Fruit fly (Drosophila melanogaster) whole organism, prepupa: ENCODE measurements around the gene nbs.

Experiments used
- CG10669 ChIP-seq: fragments of 200-800 bp; sonication (Bioruptor generic); optimal IDR thresholded peaks from 3 replicates; lab custom pipeline; 2018; ENCODE audit warnings: missing biosample characterization, mild to moderate bottlenecking, missing genetic modification characterization, moderate library complexity
- CG11902 ChIP-seq: fragments of 200-800 bp; sonication (Bioruptor generic); optimal IDR thresholded peaks from 3 replicates; lab custom pipeline; 2016; ENCODE audit warnings: missing biosample characterization, missing genetic modification characterization
- CG15336 ChIP-seq: fragments of 200-800 bp; sonication (Bioruptor generic); IDR thresholded peaks from 2 replicates; pipeline ENCODE4 v1.3.6; 2022; ENCODE audit warnings: missing biosample characterization, missing genetic modification characterization
- CG1621 ChIP-seq: fragments of 200-800 bp; sonication (Bioruptor generic); optimal IDR thresholded peaks from 3 replicates; lab custom pipeline; 2018; ENCODE audit warnings: missing biosample characterization, mild to moderate bottlenecking, missing genetic modification characterization
- CG3032 ChIP-seq: fragments of 200-800 bp; optimal IDR thresholded peaks from 2 replicates; lab custom pipeline; 2019; ENCODE audit warnings: missing biosample characterization, mild to moderate bottlenecking, missing genetic modification characterization, moderate library complexity
- CG34406 ChIP-seq: fragments of 200-800 bp; sonication (Bioruptor generic); optimal IDR thresholded peaks from 3 replicates; lab custom pipeline; 2016; ENCODE audit warnings: missing biosample characterization, missing genetic modification characterization
- CG3919 ChIP-seq: fragments of 200-800 bp; sonication (Bioruptor generic); optimal IDR thresholded peaks from 3 replicates; lab custom pipeline; 2016; ENCODE audit warnings: missing biosample characterization, missing genetic modification characterization
- CG6163 ChIP-seq: fragments of 200-800 bp; sonication (Bioruptor generic); IDR thresholded peaks from 3 replicates; pipeline ENCODE4 v1.3.6; 2022; ENCODE audit warnings: missing biosample characterization, missing genetic modification characterization
- CG6792 ChIP-seq: fragments of 200-800 bp; sonication (Bioruptor generic); optimal IDR thresholded peaks from 3 replicates; lab custom pipeline; 2016; ENCODE audit warnings: missing biosample characterization, missing genetic modification characterization
- CG6808 ChIP-seq: fragments of 200-800 bp; sonication (Bioruptor generic); optimal IDR thresholded peaks from 3 replicates; lab custom pipeline; 2017; ENCODE audit warnings: missing biosample characterization, missing genetic modification characterization, mild to moderate bottlenecking, moderate library complexity, missing genetic modification reagents
- CG6854 ChIP-seq: fragments of 200-800 bp; sonication (Bioruptor generic); optimal IDR thresholded peaks from 2 replicates; lab custom pipeline; 2017; ENCODE audit warnings: missing biosample characterization, mild to moderate bottlenecking, missing genetic modification characterization
- CG8119 ChIP-seq: fragments of 200-800 bp; sonication (Bioruptor generic); IDR thresholded peaks from 3 replicates; pipeline ENCODE4 v1.3.6; 2022; ENCODE audit warnings: missing biosample characterization, missing genetic modification characterization
- Eip75B ChIP-seq: fragments of 200-800 bp; sonication (Bioruptor generic); optimal IDR thresholded peaks from 3 replicates; lab custom pipeline; 2016; ENCODE audit warnings: missing biosample characterization, missing genetic modification characterization
- Ets21C ChIP-seq: fragments of 200-800 bp; sonication (Bioruptor generic); optimal IDR thresholded peaks from 3 replicates; lab custom pipeline; 2016; ENCODE audit warnings: missing biosample characterization, missing genetic modification characterization
- Gug ChIP-seq: fragments of 200-800 bp; sonication (Bioruptor generic); IDR thresholded peaks from 2 replicates; pipeline ENCODE4 v1.3.6; 2022; ENCODE audit warnings: missing biosample characterization, missing genetic modification characterization
- Hr38 ChIP-seq: sonication (Bioruptor generic); optimal IDR thresholded peaks from 2 replicates; lab custom pipeline; 2016; ENCODE audit warnings: missing biosample characterization, missing genetic modification characterization
- Hr39 ChIP-seq: fragments of 200-800 bp; sonication (Bioruptor generic); optimal IDR thresholded peaks from 2 replicates; lab custom pipeline; 2016; ENCODE audit warnings: missing biosample characterization, missing genetic modification characterization
- Hr4 ChIP-seq: fragments of 200-800 bp; sonication (Bioruptor generic); optimal IDR thresholded peaks from 3 replicates; lab custom pipeline; 2016; ENCODE audit warnings: missing biosample characterization, missing genetic modification characterization
- Lpt ChIP-seq: fragments of 200-800 bp; sonication (Bioruptor generic); optimal IDR thresholded peaks from 3 replicates; lab custom pipeline; 2016; ENCODE audit warnings: missing biosample characterization, missing genetic modification characterization
- Sox102F ChIP-seq: fragments of 200-800 bp; sonication (Bioruptor generic); optimal IDR thresholded peaks from 2 replicates; lab custom pipeline; 2016; ENCODE audit warnings: missing biosample characterization, mild to moderate bottlenecking, missing genetic modification characterization
- Sox14 ChIP-seq: fragments of 200-800 bp; sonication (Bioruptor generic); optimal IDR thresholded peaks from 3 replicates; lab custom pipeline; 2016; ENCODE audit warnings: missing biosample characterization, missing genetic modification characterization
- achi ChIP-seq: fragments of 200-800 bp; sonication (Bioruptor generic); optimal IDR thresholded peaks from 3 replicates; lab custom pipeline; 2016; ENCODE audit warnings: missing biosample characterization, missing genetic modification characterization
- acj6 ChIP-seq: fragments of 200-800 bp; sonication (Bioruptor generic); optimal IDR thresholded peaks from 3 replicates; lab custom pipeline; 2016; ENCODE audit warnings: missing biosample characterization, missing genetic modification characterization
- dsx ChIP-seq: fragments of 200-800 bp; optimal IDR thresholded peaks from 3 replicates; lab custom pipeline; 2019; ENCODE audit warnings: missing biosample characterization, mild to moderate bottlenecking, missing genetic modification characterization, moderate library complexity; ENCODE audit not compliant: poor library complexity, severe bottlenecking
- eg ChIP-seq: fragments of 200-800 bp; sonication (Bioruptor generic); IDR thresholded peaks from 3 replicates; pipeline ENCODE4 v1.3.6; 2022; ENCODE audit warnings: missing biosample characterization, missing genetic modification characterization
- esn ChIP-seq: fragments of 200-800 bp; sonication (Bioruptor generic); optimal IDR thresholded peaks from 2 replicates; lab custom pipeline; 2016; ENCODE audit warnings: missing biosample characterization, mild to moderate bottlenecking, missing genetic modification characterization, moderate library complexity
- net ChIP-seq: fragments of 200-800 bp; sonication (Bioruptor generic); optimal IDR thresholded peaks from 3 replicates; lab custom pipeline; 2016; ENCODE audit warnings: missing biosample characterization, missing genetic modification characterization
- pdm3 ChIP-seq: fragments of 200-800 bp; sonication (Bioruptor generic); optimal IDR thresholded peaks from 3 replicates; lab custom pipeline; 2016; ENCODE audit warnings: missing biosample characterization, missing genetic modification characterization
- salr ChIP-seq, 2 experiments: fragments of 200-800 bp; sonication (Bioruptor generic); optimal IDR thresholded peaks; 3 replicates each; lab custom pipeline; 2016 to 2018; ENCODE audit warnings: missing biosample characterization in 2 of 2, missing genetic modification characterization in 2 of 2, mild to moderate bottlenecking in 1 of 2
- spab ChIP-seq: fragments of 200-800 bp; sonication (Bioruptor generic); optimal IDR thresholded peaks from 2 replicates; lab custom pipeline; 2017; ENCODE audit warnings: missing biosample characterization, mild to moderate bottlenecking, missing genetic modification characterization, missing genetic modification reagents
- ss ChIP-seq, 2 experiments: fragments of 200-800 bp; sonication (Bioruptor generic); optimal IDR thresholded peaks; 2 replicates in 1 of 2; 3 replicates in 1 of 2; lab custom pipeline; 2017 to 2018; ENCODE audit warnings: mild to moderate bottlenecking in 2 of 2, missing biosample characterization in 2 of 2, missing genetic modification characterization in 2 of 2, moderate library complexity in 1 of 2
- svp ChIP-seq: fragments of 200-800 bp; sonication (Bioruptor generic); peaks from one replicate; lab custom pipeline; 2016; ENCODE audit warnings: missing biosample characterization, missing genetic modification characterization
- vri ChIP-seq: fragments of 200-800 bp; sonication (Bioruptor generic); optimal IDR thresholded peaks from 3 replicates; lab custom pipeline; 2016; ENCODE audit warnings: missing biosample characterization, mild to moderate bottlenecking, missing genetic modification characterization

Gene nbs

DNA sequence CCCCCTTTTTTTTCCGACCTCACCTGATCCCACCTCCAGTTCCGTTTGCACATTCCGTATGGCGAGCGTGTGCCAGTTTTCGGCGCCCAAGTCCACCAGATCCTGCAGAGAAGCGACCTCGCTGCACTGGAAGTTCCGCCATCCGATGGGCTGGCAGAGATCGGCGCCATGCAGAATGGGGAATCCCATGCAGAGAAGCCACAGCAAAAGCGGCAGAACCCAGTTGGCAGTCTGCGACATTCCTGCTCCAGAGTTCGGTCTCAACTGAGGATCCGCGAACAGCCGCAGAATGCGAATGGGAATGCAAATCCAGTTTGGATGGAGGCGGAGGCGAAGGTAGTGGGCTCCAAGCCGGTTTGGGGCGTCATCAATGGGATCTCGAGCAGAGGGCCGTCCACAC lies 10.6 kb upstream of the nbs start, which contains the start of gene CG6749:
CG6749 (minus strand) TSS at position 245 of the 400 bp plus-strand sequence.
- no peak for TF ChIP-seq Lpt (GFP tag; lab: Kevin White, UChicago)
- TF ChIP-seq Ets21C = no peak
- 0 out of 3 replicates have a peak, but pooled peaks have one; percentile 18 for TF ChIP-seq CG8119 (GFP tag; lab: Robert Waterston, UW)

DNA sequence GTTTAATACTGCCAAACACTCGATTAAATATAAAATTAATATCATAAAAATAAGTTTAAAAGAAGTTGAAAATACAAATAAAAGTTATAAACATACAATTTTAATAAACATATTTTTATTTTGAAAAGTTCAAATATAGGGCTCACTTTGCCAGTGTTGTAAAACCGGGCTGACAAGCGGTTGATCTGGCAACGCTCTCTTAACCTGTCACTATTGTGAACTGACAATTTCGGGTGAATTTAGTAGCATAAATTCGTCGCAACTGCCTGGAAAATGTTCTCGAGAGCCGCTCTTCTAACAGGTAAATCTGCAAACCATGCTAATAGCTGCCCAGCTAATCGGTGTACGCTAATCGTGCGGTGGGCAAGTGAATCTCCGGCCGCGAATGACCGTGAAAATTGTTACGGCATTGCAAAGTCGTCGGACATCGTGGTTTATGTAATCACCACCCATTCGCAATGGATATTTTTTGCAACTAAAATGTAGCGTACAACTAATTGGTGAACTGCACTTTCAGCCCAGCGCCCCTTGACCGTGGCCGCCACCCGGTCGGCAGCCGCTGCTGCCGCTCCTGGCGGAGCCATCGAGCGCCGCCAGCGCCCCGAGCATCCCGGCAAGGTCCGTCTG lies 6.9 kb upstream of the nbs start, which contains the start of gene ATPsynB:
ATPsynB (plus strand) TSS at position 205 of the 627 bp plus-strand sequence.
- TF ChIP-seq net (GFP tag; lab: Kevin White, UChicago) (no peak), acj6 (GFP tag; lab: Kevin White, UChicago) (no peak), CG6808 (GFP tag; lab: Kevin White, UChicago) (no peak), Ets21C (no peak), spab (no peak), eg (GFP tag; lab: Robert Waterston, UW) (no peak), CG15336 (GFP tag; lab: Robert Waterston, UW) (no peak), ss (GFP tag; optimal IDR thresholded peaks at IDR 0.05; lab: Kevin White, UChicago) (no peak), CG6792 (GFP tag; lab: Kevin White, UChicago) (no peak), CG8119 (GFP tag; lab: Robert Waterston, UW) (no peak), esn (GFP tag; lab: Kevin White, UChicago) (peak; percentile 19), achi (GFP tag; lab: Kevin White, UChicago) (peak; percentile 99), CG10669 (GFP tag; lab: Kevin White, UChicago) (no peak), CG1621 (tag; lab: Kevin White, UChicago) (peak; percentile 19), CG6854 (GFP tag; lab: Kevin White, UChicago) (peak; percentile 20), Hr4 (GFP tag; lab: Kevin White, UChicago) (no peak), pdm3 (GFP tag; lab: Kevin White, UChicago) (no peak), Sox102F (GFP tag; lab: Kevin White, UChicago) (no peak)

DNA sequence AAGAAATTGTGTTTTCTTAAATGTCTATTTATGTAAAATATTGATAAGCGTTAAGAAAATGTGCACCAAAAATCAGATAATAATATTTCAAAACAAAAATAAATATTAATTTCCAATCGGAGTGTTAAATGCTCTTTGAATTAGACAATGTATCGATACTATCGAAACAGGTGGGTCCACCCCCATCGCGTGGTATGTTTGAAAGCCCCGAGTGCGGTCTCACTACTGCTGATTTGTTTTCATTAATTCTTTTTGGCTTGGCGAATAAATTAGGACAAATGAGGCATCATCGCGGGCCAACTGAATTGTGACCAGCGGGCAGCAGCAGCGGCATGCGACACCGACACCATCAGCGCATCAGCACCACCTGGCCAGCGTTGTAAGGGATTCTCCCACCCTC lies 3.7 kb upstream of the nbs start, which contains the start of gene Naa60:
Naa60 (plus strand) TSS at position 189 of the 400 bp plus-strand sequence.
- TF ChIP-seq ss (GFP tag; optimal IDR thresholded peaks at IDR 0.05; lab: Kevin White, UChicago) (no peak), dsx (GFP tag; lab: Kevin White, UChicago) (no peak), pdm3 (GFP tag; lab: Kevin White, UChicago) (no peak), CG3919 (GFP tag; lab: Kevin White, UChicago) (no peak)

DNA sequence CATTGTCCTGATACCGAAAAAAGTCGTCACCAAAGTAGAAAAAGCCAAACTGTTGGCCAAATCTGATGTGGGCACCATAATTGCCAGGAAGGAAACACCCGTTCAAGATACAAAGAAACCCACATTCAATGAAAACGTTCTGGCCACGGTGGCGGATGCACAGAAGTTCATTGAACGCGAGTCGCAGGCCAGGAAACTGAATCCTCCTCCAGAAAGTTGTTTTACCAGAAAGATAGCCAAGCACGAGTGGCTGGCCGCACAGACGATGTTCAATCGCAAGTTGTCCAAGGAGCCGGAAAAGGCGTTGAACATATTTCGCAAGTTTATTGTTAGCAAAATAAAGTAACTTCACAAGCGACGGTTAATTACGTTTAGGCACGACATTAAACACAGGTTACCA lies 2.9 kb downstream of the nbs start:
- no peak for TF ChIP-seq svp (GFP tag; lab: Kevin White, UChicago)
- TF ChIP-seq Sox14 (GFP tag; lab: Kevin White, UChicago) = no peak
- no peak for TF ChIP-seq CG6163 (GFP tag; lab: Robert Waterston, UW)
- TF ChIP-seq salr (GFP tag; optimal IDR thresholded peaks at IDR 0.05; lab: Kevin White, UChicago) = no peak
- TF ChIP-seq CG34406 (GFP tag; lab: Kevin White, UChicago) = no peak
- no peak for TF ChIP-seq vri
- TF ChIP-seq Eip75B (GFP tag; lab: Kevin White, UChicago) = no peak
- TF ChIP-seq CG11902 (GFP tag; lab: Kevin White, UChicago) = no peak
- TF ChIP-seq Hr39 (GFP tag; lab: Kevin White, UChicago) = no peak
- no peak for TF ChIP-seq CG3032 (tag; lab: Kevin White, UChicago)
- TF ChIP-seq CG10669 (GFP tag; lab: Kevin White, UChicago) = no peak
- TF ChIP-seq CG3919 (GFP tag; lab: Kevin White, UChicago) = no peak
- TF ChIP-seq Hr4 (GFP tag; lab: Kevin White, UChicago) = no peak
- TF ChIP-seq CG6808 (GFP tag; lab: Kevin White, UChicago) = no peak
- no peak for TF ChIP-seq CG15336 (GFP tag; lab: Robert Waterston, UW)
- TF ChIP-seq Gug (GFP tag; lab: Robert Waterston, UW) = no peak
- no peak for TF ChIP-seq Hr38 (GFP tag; lab: Kevin White, UChicago)
